Worm (Caenorhabditis elegans) whole organism, L4 larva: ENCODE data around the gene sri-21.

Experiments
- F37D6.2 ChIP-seq: sonication (generic microtip); optimal IDR thresholded peaks from 2 replicates; lab custom pipeline; 2016; ENCODE audit warnings: mild to moderate bottlenecking, missing genetic modification characterization, missing compliant biosample characterization
- F44E2.7 ChIP-seq: fragments of 200-800 bp; sonication (Bioruptor generic); IDR thresholded peaks from 2 replicates; pipeline ENCODE4 v2.1.2; 2022; ENCODE audit warnings: missing genetic modification characterization, missing compliant biosample characterization
- Y5F2A.4 ChIP-seq: fragments of 200-800 bp; sonication (Bioruptor generic); optimal IDR thresholded peaks from 2 replicates; lab custom pipeline; 2018; ENCODE audit warnings: mild to moderate bottlenecking, missing genetic modification characterization, missing compliant biosample characterization
- ZK546.5 ChIP-seq, 2 experiments: sonication (generic microtip); optimal IDR thresholded peaks; 2 replicates each; lab custom pipeline; 2017; ENCODE audit warnings: missing biosample characterization in 2 of 2, missing genetic modification characterization in 2 of 2
- attf-4 ChIP-seq: sonication (generic microtip); optimal IDR thresholded peaks from 3 replicates; lab custom pipeline; 2017; ENCODE audit warnings: missing biosample characterization, missing genetic modification characterization
- ceh-32 ChIP-seq: sonication (generic microtip); optimal IDR thresholded peaks from 2 replicates; lab custom pipeline; 2016; ENCODE audit warnings: mild to moderate bottlenecking, missing genetic modification characterization, missing compliant biosample characterization; ENCODE audit not compliant: poor library complexity
- cey-2 ChIP-seq: sonication (generic microtip); optimal IDR thresholded peaks from 3 replicates; lab custom pipeline; 2017; ENCODE audit warnings: missing genetic modification characterization, mild to moderate bottlenecking, missing compliant biosample characterization, antibody characterized with exemption, borderline replicate concordance; ENCODE audit not compliant: insufficient read depth
- ctbp-1 ChIP-seq: fragments of 200-800 bp; sonication (Bioruptor generic); IDR thresholded peaks from 2 replicates; pipeline ENCODE4 v1.3.6; 2022; ENCODE audit warnings: missing genetic modification reagents, missing genetic modification characterization, missing compliant biosample characterization
- daf-12 ChIP-seq: fragments of 150-350 bp; optimal IDR thresholded peaks from 2 replicates; lab custom pipeline; 2014; ENCODE audit warnings: missing biosample characterization, missing genetic modification reagents, missing genetic modification characterization
- daf-19 ChIP-seq: fragments of 200-800 bp; sonication (Bioruptor generic); conservative IDR thresholded peaks from 2 replicates; pipeline ENCODE4 v1.3.6; 2022; ENCODE audit warnings: missing genetic modification characterization, missing compliant biosample characterization
- dpl-1 ChIP-seq: fragments of 150-350 bp; optimal IDR thresholded peaks from 2 replicates; lab custom pipeline; 2014; ENCODE audit warnings: missing biosample characterization, missing genetic modification reagents, missing genetic modification characterization
- duxl-1 ChIP-seq: sonication (generic microtip); optimal IDR thresholded peaks from 2 replicates; lab custom pipeline; 2016; ENCODE audit warnings: mild to moderate bottlenecking, missing genetic modification characterization, moderate library complexity, missing compliant biosample characterization; ENCODE audit not compliant: poor library complexity
- dve-1 ChIP-seq: sonication (generic microtip); optimal IDR thresholded peaks from 2 replicates; lab custom pipeline; 2017; ENCODE audit warnings: antibody characterized with exemption, mild to moderate bottlenecking, missing genetic modification characterization, missing compliant biosample characterization; ENCODE audit not compliant: insufficient read depth
- egl-27 ChIP-seq: sonication (generic microtip); optimal IDR thresholded peaks from 3 replicates; lab custom pipeline; 2017; ENCODE audit warnings: missing biosample characterization, missing genetic modification reagents, missing genetic modification characterization
- egl-43 ChIP-seq: fragments of 200-800 bp; sonication (Bioruptor generic); IDR thresholded peaks from 2 replicates; pipeline ENCODE4 v1.3.6; 2022; ENCODE audit warnings: missing genetic modification reagents, missing genetic modification characterization, missing compliant biosample characterization
- gei-8 ChIP-seq: fragments of 200-800 bp; sonication (Bioruptor generic); optimal IDR thresholded peaks from 2 replicates; lab custom pipeline; 2018; ENCODE audit warnings: mild to moderate bottlenecking, missing genetic modification characterization, missing compliant biosample characterization
- hif-1 ChIP-seq, 2 experiments: sonication (generic microtip); optimal IDR thresholded peaks; 2 replicates each; lab custom pipeline; 2016 to 2017; ENCODE audit warnings: missing compliant biosample characterization in 2 of 2, missing genetic modification characterization in 2 of 2, missing genetic modification reagents in 2 of 2, missing genotype in 2 of 2, mild to moderate bottlenecking in 1 of 2
- jun-1 ChIP-seq: fragments of 150-350 bp; optimal IDR thresholded peaks from 2 replicates; lab custom pipeline; 2014; ENCODE audit warnings: missing biosample characterization, missing genetic modification reagents, missing genetic modification characterization
- lim-7 ChIP-seq: fragments of 200-800 bp; sonication (Bioruptor generic); IDR thresholded peaks from 2 replicates; pipeline ENCODE4 v1.3.6; 2022; ENCODE audit warnings: missing genetic modification characterization, missing compliant biosample characterization
- lin-15B ChIP-seq: fragments of 150-350 bp; sonication (generic microtip); optimal IDR thresholded peaks from 3 replicates; lab custom pipeline; 2014; ENCODE audit warnings: missing biosample characterization, missing genetic modification characterization
- lir-3 ChIP-seq: sonication (generic microtip); optimal IDR thresholded peaks from 2 replicates; lab custom pipeline; 2016; ENCODE audit warnings: mild to moderate bottlenecking, missing genetic modification characterization, missing compliant biosample characterization
- madf-5 ChIP-seq, 2 experiments: fragments of 200-800 bp; sonication (Bioruptor generic); IDR thresholded peaks; 2 replicates each; pipeline ENCODE4 v1.3.6; 2022; ENCODE audit warnings: missing compliant biosample characterization in 2 of 2, missing genetic modification characterization in 2 of 2
- mdl-1 ChIP-seq, 2 experiments: fragments of 150-350 bp in 1 of 2; sonication (generic microtip) in 1 of 2; optimal IDR thresholded peaks; 2 replicates each; lab custom pipeline; 2014 to 2017; ENCODE audit warnings: missing biosample characterization in 2 of 2, missing genetic modification characterization in 2 of 2
- mep-1 ChIP-seq: fragments of 150-350 bp; sonication (generic microtip); optimal IDR thresholded peaks from 3 replicates; lab custom pipeline; 2014; ENCODE audit warnings: missing biosample characterization, missing genetic modification characterization
- mes-2 ChIP-seq: sonication (generic microtip); optimal IDR thresholded peaks from 2 replicates; lab custom pipeline; 2016; ENCODE audit warnings: missing genotype, mild to moderate bottlenecking, missing genetic modification characterization, missing compliant biosample characterization; ENCODE audit not compliant: poor library complexity, severe bottlenecking
- nhr-102 ChIP-seq: sonication (generic microtip); optimal IDR thresholded peaks from 2 replicates; lab custom pipeline; 2016; ENCODE audit warnings: mild to moderate bottlenecking, missing genetic modification characterization, moderate library complexity, missing compliant biosample characterization
- nhr-25 ChIP-seq: sonication (generic microtip); optimal IDR thresholded peaks from 2 replicates; lab custom pipeline; 2017; ENCODE audit warnings: missing genetic modification characterization, mild to moderate bottlenecking, missing compliant biosample characterization, antibody characterized with exemption, moderate library complexity, borderline replicate concordance; ENCODE audit not compliant: insufficient read depth
- nhr-6 ChIP-seq: fragments of 150-350 bp; optimal IDR thresholded peaks from 2 replicates; lab custom pipeline; 2014; ENCODE audit warnings: missing biosample characterization, missing genetic modification characterization
- pha-4 ChIP-seq, 2 experiments: fragments of 150-350 bp in 1 of 2; fragments of 200-800 bp in 1 of 2; sonication (Bioruptor generic) in 1 of 2; IDR thresholded peaks in 1 of 2; optimal IDR thresholded peaks in 1 of 2; 2 replicates each; pipeline versions ENCODE4 v1.3.6 to Lab custom; 2014 to 2022; ENCODE audit warnings: missing genetic modification characterization in 2 of 2, missing genetic modification reagents in 2 of 2, missing biosample characterization in 1 of 2, missing compliant biosample characterization in 1 of 2
- pqm-1 ChIP-seq: sonication (generic microtip); optimal IDR thresholded peaks from 2 replicates; lab custom pipeline; 2017; ENCODE audit warnings: missing biosample characterization, missing genetic modification characterization
- rbr-2 ChIP-seq: sonication (generic microtip); optimal IDR thresholded peaks from 2 replicates; lab custom pipeline; 2016; ENCODE audit warnings: missing genotype, missing genetic modification characterization, missing compliant biosample characterization
- set-16 ChIP-seq: fragments of 200-800 bp; sonication (Bioruptor generic); IDR thresholded peaks from 2 replicates; pipeline ENCODE4 v1.3.6; 2022; ENCODE audit warnings: missing genetic modification reagents, missing genetic modification characterization, missing compliant biosample characterization
- snpc-1.2 ChIP-seq: fragments of 200-800 bp; sonication (Bioruptor generic); IDR thresholded peaks from 2 replicates; pipeline ENCODE4 v1.3.6; 2022; ENCODE audit warnings: missing genetic modification reagents, missing genetic modification characterization, missing compliant biosample characterization
- unc-130 ChIP-seq: sonication (generic microtip); optimal IDR thresholded peaks from 2 replicates; lab custom pipeline; 2016; ENCODE audit warnings: missing genetic modification reagents, missing genetic modification characterization, missing compliant biosample characterization
- zfp-2 ChIP-seq: sonication (generic microtip); optimal IDR thresholded peaks from 2 replicates; lab custom pipeline; 2016; ENCODE audit warnings: mild to moderate bottlenecking, missing genetic modification characterization, missing compliant biosample characterization

sri-21 gene

DNA sequence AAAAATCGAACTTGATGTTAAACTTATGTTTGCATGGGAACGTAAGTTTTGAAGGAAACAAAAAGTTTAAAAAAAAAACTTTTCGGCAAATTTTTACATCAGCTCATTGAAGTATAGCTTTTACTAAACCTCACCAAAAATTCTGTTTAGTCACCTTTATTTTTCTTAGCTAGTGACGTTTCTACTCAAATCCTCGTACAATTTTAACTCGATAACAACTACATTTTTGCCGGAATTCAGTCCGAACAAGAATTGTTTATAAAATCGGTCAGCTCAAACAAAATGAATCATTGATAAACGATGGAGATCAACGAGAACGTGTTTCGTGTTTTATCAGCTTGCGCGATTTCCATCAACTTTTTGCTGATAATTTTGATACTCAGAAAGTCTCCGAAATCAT lies 22.8 kb upstream of the sri-21 start, which contains the start of gene str-260:
str-260 (plus strand) TSS at position 301 of the 400 bp plus-strand sequence.
- TF ChIP-seq pqm-1 (no peak), nhr-25 (tag; lab: Kevin White, UChicago) (no peak), egl-27 (tag; lab: Kevin White, UChicago) (no peak), daf-19 (no peak)

DNA sequence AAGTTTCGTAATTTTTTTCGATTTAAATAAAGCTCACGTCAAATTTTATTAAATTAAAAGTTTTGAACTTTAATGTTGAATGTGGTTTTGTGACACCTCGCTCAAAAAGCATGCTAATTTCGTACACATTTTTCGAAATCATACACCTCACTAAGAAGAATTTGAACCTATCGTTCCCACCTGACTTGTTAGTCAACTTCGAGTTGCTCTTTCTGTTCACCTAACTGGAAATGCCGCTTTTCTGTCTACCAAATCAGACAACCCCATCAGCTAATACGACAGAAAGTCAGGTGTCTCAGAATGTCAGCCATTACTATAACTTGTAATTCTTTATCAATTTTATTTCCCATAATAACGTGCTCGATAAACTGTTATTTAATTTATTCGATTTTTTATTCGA lies 19.2 kb upstream of the sri-21 start, which contains the start of gene srbc-66:
srbc-66 (plus strand) TSS at position 301 of the 400 bp plus-strand sequence.
- no peak for TF ChIP-seq lir-3 (tag; lab: Kevin White, UChicago)
- no peak for TF ChIP-seq unc-130 (GFP tag; lab: Kevin White, UChicago)
- TF ChIP-seq gei-8 = no peak
- TF ChIP-seq F37D6.2 (tag; lab: Kevin White, UChicago) = no peak
- no peak for TF ChIP-seq dpl-1 (GFP tag; lab: Kevin White, UChicago)
- no peak for TF ChIP-seq ZK546.5 (tag; optimal IDR thresholded peaks at IDR 0.05; lab: Kevin White, UChicago)
- TF ChIP-seq lin-15B (tag; lab: Kevin White, UChicago) = no peak
- no peak for TF ChIP-seq rbr-2 (tag; lab: Kevin White, UChicago)
- TF ChIP-seq madf-5 (GFP tag; IDR thresholded peaks at IDR 0.05; lab: Robert Waterston, UW) = no peak
- TF ChIP-seq F44E2.7 (GFP tag; lab: Robert Waterston, UW) = no peak
- TF ChIP-seq Y5F2A.4 = no peak
- TF ChIP-seq duxl-1 (tag; lab: Kevin White, UChicago) = no peak
- TF ChIP-seq snpc-1.2 = no peak

DNA sequence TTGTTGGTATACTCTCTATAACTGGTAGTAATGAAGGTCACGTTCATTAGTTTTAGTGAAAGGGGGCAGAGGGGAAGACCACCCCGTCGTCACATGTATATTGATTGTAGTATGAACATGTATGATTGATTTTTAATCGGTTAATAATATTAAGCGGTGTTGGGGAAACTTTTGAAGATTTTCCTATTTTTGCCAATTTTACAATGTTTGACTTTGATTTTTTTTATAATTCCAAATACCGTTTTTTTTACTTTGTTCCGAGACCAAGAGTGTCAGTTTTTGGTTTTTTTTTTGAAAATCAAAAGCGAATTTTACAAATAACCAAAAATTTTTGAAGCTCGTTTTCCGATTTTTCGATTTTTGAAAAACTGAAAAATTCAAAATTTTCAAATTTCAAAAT lies 14.4 kb upstream of the sri-21 start, which contains the start of gene nhr-221:
nhr-221 (minus strand) TSS at position 101 of the 400 bp plus-strand sequence.
- TF ChIP-seq mep-1 (no peak), lim-7 (GFP tag; lab: Robert Waterston, UW) (no peak), attf-4 (no peak), hif-1 (tag; optimal IDR thresholded peaks at IDR 0.05; lab: Kevin White, UChicago) (no peak)

- TF ChIP-seq nhr-102 (tag; lab: Kevin White, UChicago) (no peak), mes-2 (tag; lab: Kevin White, UChicago) (no peak), ceh-32 (tag; lab: Kevin White, UChicago) (no peak), jun-1 (tag; lab: Kevin White, UChicago) (no peak), egl-43 (GFP tag; lab: Robert Waterston, UW) (no peak), nhr-6 (tag; lab: Kevin White, UChicago) (no peak), ctbp-1 (no peak), cey-2 (tag; lab: Kevin White, UChicago) (no peak), mdl-1 (tag; optimal IDR thresholded peaks at IDR 0.05; lab: Kevin White, UChicago) (no peak), dve-1 (tag; lab: Kevin White, UChicago) (no peak), pha-4 (GFP tag; IDR thresholded peaks at IDR 0.05; lab: Robert Waterston, UW) (no peak), pha-4 (tag; optimal IDR thresholded peaks at IDR 0.05; lab: Kevin White, UChicago) (no peak), zfp-2 (tag; lab: Kevin White, UChicago) (no peak), set-16 (GFP tag; lab: Robert Waterston, UW) (no peak), nhr-25 (tag; lab: Kevin White, UChicago) (no peak), daf-12 (tag; lab: Kevin White, UChicago) (no peak)
Measured at ce11 chrV:3538307-3538706, 11.3 kb upstream of the sri-21 start, which contains the start of gene nhr-93. Gene nhr-93, minus strand, starts transcription at chrV:3538407.
